Worm (Caenorhabditis elegans): ENCODE data around the gene twk-17.

ce11 chrX:7655469-7656003 lies 47.7 kb upstream of the twk-17 start:
- TF ChIP-seq tbx-2 (tag; optimal IDR thresholded peaks at IDR 0.05) (no peak), alr-1 (tag; optimal IDR thresholded peaks at IDR 0.05; ENCODE audit: borderline replicate concordance) (no peak), snpc-4 (tag; optimal IDR thresholded peaks at IDR 0.05) (no peak), elt-3 (tag; optimal IDR thresholded peaks at IDR 0.05) (no peak), lin-39 (tag; optimal IDR thresholded peaks at IDR 0.05) (no peak), F16B12.6 (tag; optimal IDR thresholded peaks at IDR 0.05) (no peak), ztf-4 (tag; optimal IDR thresholded peaks at IDR 0.05) (no peak), ama-1 (optimal IDR thresholded peaks at IDR 0.05) (no peak), nhr-11 (tag; optimal IDR thresholded peaks at IDR 0.05) (no peak), nhr-47 (tag; optimal IDR thresholded peaks at IDR 0.05) (no peak), pqm-1 (tag; optimal IDR thresholded peaks at IDR 0.05) (no peak)
